Worm (Caenorhabditis elegans) whole organism, L1 larva: ENCODE results near the gene ifa-3.

ENCODE experiments used
- ets-5 ChIP-seq: fragments of 200-800 bp; sonication (Bioruptor generic); IDR thresholded peaks from 2 replicates; pipeline ENCODE4 v1.3.6; 2022; ENCODE audit warnings: missing genetic modification characterization, missing compliant biosample characterization
- lin-13 ChIP-seq: fragments of 150-350 bp; optimal IDR thresholded peaks from 2 replicates; lab custom pipeline; 2014; ENCODE audit warnings: missing biosample characterization, missing genetic modification reagents, missing genetic modification characterization
- lin-39 ChIP-seq: fragments of 150-350 bp; optimal IDR thresholded peaks from 2 replicates; lab custom pipeline; 2014; ENCODE audit warnings: missing biosample characterization, missing genetic modification reagents, missing genetic modification characterization
- nhr-11 ChIP-seq: fragments of 150-350 bp; optimal IDR thresholded peaks from 2 replicates; lab custom pipeline; 2014; ENCODE audit warnings: missing biosample characterization, missing genetic modification characterization
- ztf-11 ChIP-seq, 2 experiments: sonication (generic microtip); optimal IDR thresholded peaks; 2 replicates each; lab custom pipeline; 2016 to 2017; ENCODE audit warnings: missing genetic modification characterization in 2 of 2, missing biosample characterization in 1 of 2, missing compliant biosample characterization in 1 of 2

- TF ChIP-seq ets-5 (GFP tag; lab: Robert Waterston, UW): no peak
- no peak for TF ChIP-seq ztf-11 (tag; optimal IDR thresholded peaks at IDR 0.05; lab: Kevin White, UChicago)
- TF ChIP-seq lin-39: no peak
- no peak for TF ChIP-seq lin-13 (GFP tag; lab: Kevin White, UChicago)
- TF ChIP-seq nhr-11 (tag; lab: Kevin White, UChicago): no peak
Measured at ce11 chrX:16275255-16275813, 5.5 kb upstream of the ifa-3 start, which contains the start of gene sdc-1.
